Fruit fly (Drosophila melanogaster) whole organism, prepupa: ENCODE results near the gene Gr10b.

Experiments
- Blimp-1 ChIP-seq: fragments of 200-800 bp; sonication (Bioruptor generic); optimal IDR thresholded peaks from 3 replicates; lab custom pipeline; 2017; ENCODE audit warnings: missing biosample characterization, missing genetic modification characterization, mild to moderate bottlenecking, moderate library complexity, missing genetic modification reagents
- CG10631 ChIP-seq: fragments of 200-800 bp; sonication (Bioruptor generic); optimal IDR thresholded peaks from 2 replicates; lab custom pipeline; 2016; ENCODE audit warnings: missing biosample characterization, missing genetic modification characterization
- CG10669 ChIP-seq: fragments of 200-800 bp; sonication (Bioruptor generic); optimal IDR thresholded peaks from 3 replicates; lab custom pipeline; 2018; ENCODE audit warnings: missing biosample characterization, mild to moderate bottlenecking, missing genetic modification characterization, moderate library complexity
- CG11294 ChIP-seq: fragments of 200-800 bp; sonication (Bioruptor generic); IDR thresholded peaks from 2 replicates; pipeline ENCODE4 v1.3.6; 2022; ENCODE audit warnings: missing biosample characterization, missing genetic modification characterization
- CG11902 ChIP-seq: fragments of 200-800 bp; sonication (Bioruptor generic); optimal IDR thresholded peaks from 3 replicates; lab custom pipeline; 2016; ENCODE audit warnings: missing biosample characterization, missing genetic modification characterization
- CG15336 ChIP-seq: fragments of 200-800 bp; sonication (Bioruptor generic); IDR thresholded peaks from 2 replicates; pipeline ENCODE4 v1.3.6; 2022; ENCODE audit warnings: missing biosample characterization, missing genetic modification characterization
- CG1621 ChIP-seq: fragments of 200-800 bp; sonication (Bioruptor generic); optimal IDR thresholded peaks from 3 replicates; lab custom pipeline; 2018; ENCODE audit warnings: missing biosample characterization, mild to moderate bottlenecking, missing genetic modification characterization
- CG3032 ChIP-seq: fragments of 200-800 bp; optimal IDR thresholded peaks from 2 replicates; lab custom pipeline; 2019; ENCODE audit warnings: missing biosample characterization, mild to moderate bottlenecking, missing genetic modification characterization, moderate library complexity
- CG31627 ChIP-seq: fragments of 200-800 bp; sonication (Bioruptor generic); optimal IDR thresholded peaks from 3 replicates; lab custom pipeline; 2016; ENCODE audit warnings: missing biosample characterization, missing genetic modification characterization
- CG32006 ChIP-seq: fragments of 200-800 bp; sonication (Bioruptor generic); optimal IDR thresholded peaks from 3 replicates; lab custom pipeline; 2017; ENCODE audit warnings: missing biosample characterization, mild to moderate bottlenecking, missing genetic modification characterization
- CG3919 ChIP-seq: fragments of 200-800 bp; sonication (Bioruptor generic); optimal IDR thresholded peaks from 3 replicates; lab custom pipeline; 2016; ENCODE audit warnings: missing biosample characterization, missing genetic modification characterization
- CG4318 ChIP-seq: fragments of 200-800 bp; sonication (Bioruptor generic); optimal IDR thresholded peaks from 3 replicates; lab custom pipeline; 2017; ENCODE audit warnings: missing biosample characterization, mild to moderate bottlenecking, missing genetic modification characterization
- CG6163 ChIP-seq: fragments of 200-800 bp; sonication (Bioruptor generic); IDR thresholded peaks from 3 replicates; pipeline ENCODE4 v1.3.6; 2022; ENCODE audit warnings: missing biosample characterization, missing genetic modification characterization
- CG6854 ChIP-seq: fragments of 200-800 bp; sonication (Bioruptor generic); optimal IDR thresholded peaks from 2 replicates; lab custom pipeline; 2017; ENCODE audit warnings: missing biosample characterization, mild to moderate bottlenecking, missing genetic modification characterization
- CG8632 ChIP-seq: fragments of 200-800 bp; sonication (Bioruptor generic); optimal IDR thresholded peaks from 3 replicates; lab custom pipeline; 2016; ENCODE audit warnings: missing biosample characterization, missing genetic modification characterization
- CG9139 ChIP-seq: fragments of 200-800 bp; sonication (Bioruptor generic); optimal IDR thresholded peaks from 3 replicates; lab custom pipeline; 2017; ENCODE audit warnings: missing biosample characterization, mild to moderate bottlenecking, missing genetic modification characterization
- Eip78C ChIP-seq: fragments of 200-800 bp; sonication (Bioruptor generic); peaks from one replicate; lab custom pipeline; 2016; ENCODE audit warnings: missing biosample characterization, missing genetic modification characterization
- Eip93F ChIP-seq: fragments of 200-800 bp; sonication (Bioruptor generic); optimal IDR thresholded peaks from 2 replicates; lab custom pipeline; 2016; ENCODE audit warnings: missing biosample characterization, mild to moderate bottlenecking, missing genetic modification characterization
- Gug ChIP-seq: fragments of 200-800 bp; sonication (Bioruptor generic); IDR thresholded peaks from 2 replicates; pipeline ENCODE4 v1.3.6; 2022; ENCODE audit warnings: missing biosample characterization, missing genetic modification characterization
- Hr39 ChIP-seq: fragments of 200-800 bp; sonication (Bioruptor generic); optimal IDR thresholded peaks from 2 replicates; lab custom pipeline; 2016; ENCODE audit warnings: missing biosample characterization, missing genetic modification characterization
- Hr4 ChIP-seq: fragments of 200-800 bp; sonication (Bioruptor generic); optimal IDR thresholded peaks from 3 replicates; lab custom pipeline; 2016; ENCODE audit warnings: missing biosample characterization, missing genetic modification characterization
- Lpt ChIP-seq: fragments of 200-800 bp; sonication (Bioruptor generic); optimal IDR thresholded peaks from 3 replicates; lab custom pipeline; 2016; ENCODE audit warnings: missing biosample characterization, missing genetic modification characterization
- Met ChIP-seq: fragments of 200-800 bp; sonication (Bioruptor generic); optimal IDR thresholded peaks from 3 replicates; lab custom pipeline; 2016; ENCODE audit warnings: missing biosample characterization, missing genetic modification characterization
- OdsH ChIP-seq: fragments of 200-800 bp; sonication (Bioruptor generic); optimal IDR thresholded peaks from 3 replicates; lab custom pipeline; 2016; ENCODE audit warnings: missing biosample characterization, missing genetic modification characterization
- Sox14 ChIP-seq: fragments of 200-800 bp; sonication (Bioruptor generic); optimal IDR thresholded peaks from 3 replicates; lab custom pipeline; 2016; ENCODE audit warnings: missing biosample characterization, missing genetic modification characterization
- achi ChIP-seq: fragments of 200-800 bp; sonication (Bioruptor generic); optimal IDR thresholded peaks from 3 replicates; lab custom pipeline; 2016; ENCODE audit warnings: missing biosample characterization, missing genetic modification characterization
- cyc ChIP-seq: fragments of 200-800 bp; sonication (Bioruptor generic); optimal IDR thresholded peaks from 3 replicates; lab custom pipeline; 2016; ENCODE audit warnings: missing biosample characterization, missing genetic modification characterization
- eg ChIP-seq: fragments of 200-800 bp; sonication (Bioruptor generic); IDR thresholded peaks from 3 replicates; pipeline ENCODE4 v1.3.6; 2022; ENCODE audit warnings: missing biosample characterization, missing genetic modification characterization
- esn ChIP-seq: fragments of 200-800 bp; sonication (Bioruptor generic); optimal IDR thresholded peaks from 2 replicates; lab custom pipeline; 2016; ENCODE audit warnings: missing biosample characterization, mild to moderate bottlenecking, missing genetic modification characterization, moderate library complexity
- fkh ChIP-seq: fragments of 200-800 bp; sonication (Bioruptor generic); optimal IDR thresholded peaks from 3 replicates; lab custom pipeline; 2017; ENCODE audit warnings: missing biosample characterization, mild to moderate bottlenecking, missing genetic modification characterization, moderate library complexity
- pdm3 ChIP-seq: fragments of 200-800 bp; sonication (Bioruptor generic); optimal IDR thresholded peaks from 3 replicates; lab custom pipeline; 2016; ENCODE audit warnings: missing biosample characterization, missing genetic modification characterization
- salr ChIP-seq, 2 experiments: fragments of 200-800 bp; sonication (Bioruptor generic); optimal IDR thresholded peaks; 3 replicates each; lab custom pipeline; 2016 to 2018; ENCODE audit warnings: missing biosample characterization in 2 of 2, missing genetic modification characterization in 2 of 2, mild to moderate bottlenecking in 1 of 2
- spab ChIP-seq: fragments of 200-800 bp; sonication (Bioruptor generic); optimal IDR thresholded peaks from 2 replicates; lab custom pipeline; 2017; ENCODE audit warnings: missing biosample characterization, mild to moderate bottlenecking, missing genetic modification characterization, missing genetic modification reagents

The Gr10b gene

dm6 chrX:11417322-11417721, 4.3 kb upstream of the Gr10b start, which contains the start of the genes Gr10a and Or10a:
Gene Gr10a, minus strand, starts transcription at chrX:11417422.
Gene Or10a, minus strand, starts transcription at chrX:11417422.
- no peak for TF ChIP-seq CG4318 (GFP tag; lab: Kevin White, UChicago)
- no peak for TF ChIP-seq salr (GFP tag; optimal IDR thresholded peaks at IDR 0.05; lab: Kevin White, UChicago)
- no peak for TF ChIP-seq Hr39 (GFP tag; lab: Kevin White, UChicago)
- TF ChIP-seq spab (GFP tag; lab: Kevin White, UChicago) = no peak

dm6 chrX:11409647-11410046, 3.3 kb downstream of the Gr10b start, which contains the start of gene CG15196:
Gene CG15196, plus strand, starts transcription at chrX:11409947.
- TF ChIP-seq CG10669 (GFP tag; lab: Kevin White, UChicago) = no peak

- TF ChIP-seq eg = no peak
- TF ChIP-seq CG31627 (GFP tag; lab: Kevin White, UChicago) = no peak
- TF ChIP-seq CG32006 (GFP tag; lab: Kevin White, UChicago) = no peak
- no peak for TF ChIP-seq Blimp-1
- no peak for TF ChIP-seq CG6854 (GFP tag; lab: Kevin White, UChicago)
- no peak for TF ChIP-seq CG10669 (GFP tag; lab: Kevin White, UChicago)
- no peak for TF ChIP-seq CG3032
- TF ChIP-seq CG9139 (GFP tag; lab: Kevin White, UChicago) = no peak
- TF ChIP-seq spab (GFP tag; lab: Kevin White, UChicago) = no peak
- TF ChIP-seq Hr4 = no peak
- TF ChIP-seq CG3919 = no peak
- no peak for TF ChIP-seq salr (GFP tag; optimal IDR thresholded peaks at IDR 0.05; lab: Kevin White, UChicago)
- TF ChIP-seq Sox14 = no peak
These were observed 8.7 kb downstream of the Gr10b start for dm6 chrX:11404247-11404646.

DNA sequence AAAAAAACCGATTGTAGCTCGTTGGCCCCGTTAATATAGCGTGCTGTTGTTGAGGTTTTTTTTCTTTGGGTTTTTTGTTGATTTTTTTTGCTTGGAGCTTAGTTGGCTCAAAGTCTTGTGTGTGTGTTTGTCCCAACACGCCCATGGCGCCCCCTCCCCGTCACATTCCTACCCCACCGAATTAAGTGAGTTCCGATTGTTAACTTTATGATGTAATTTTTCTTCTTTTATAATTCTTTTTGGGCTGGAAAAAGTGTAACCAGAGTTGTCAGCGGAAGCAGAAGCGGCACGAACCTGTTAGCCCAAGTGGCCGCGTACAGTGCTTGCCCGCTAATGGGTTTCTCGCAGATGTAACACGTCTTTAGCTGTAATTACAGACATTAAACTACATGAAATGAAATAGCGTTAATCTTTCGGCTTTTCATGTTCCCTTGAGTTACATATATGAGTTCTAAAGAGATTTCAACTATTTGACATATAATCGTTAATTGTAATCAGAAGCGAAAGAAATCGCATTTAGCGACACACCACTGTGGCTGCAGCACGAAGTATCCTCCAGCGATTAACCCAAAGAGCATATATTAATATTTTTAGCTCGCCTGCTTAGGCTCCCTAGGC, 19.9 kb downstream of the Gr10b start:
- no peak for TF ChIP-seq CG1621 (tag; lab: Kevin White, UChicago)
- TF ChIP-seq esn (GFP tag; lab: Kevin White, UChicago) = peak; percentile 23
- TF ChIP-seq Eip78C (GFP tag; lab: Kevin White, UChicago) = peak; percentile 63
- TF ChIP-seq Hr39 (GFP tag; lab: Kevin White, UChicago) = no peak
- peak; percentile 18 for TF ChIP-seq fkh (GFP tag; lab: Kevin White, UChicago)
- peak; percentile 9 for TF ChIP-seq CG10631 (GFP tag; lab: Kevin White, UChicago)
- no peak for TF ChIP-seq CG11294 (GFP tag; lab: Robert Waterston, UW)
- peak; percentile 22 for TF ChIP-seq CG31627 (GFP tag; lab: Kevin White, UChicago)
- TF ChIP-seq CG15336 (GFP tag; lab: Robert Waterston, UW) = 0 out of 2 replicates have a peak, but pooled peaks have one; percentile 6
- TF ChIP-seq cyc = peak; percentile 16
- TF ChIP-seq CG9139 (GFP tag; lab: Kevin White, UChicago) = no peak
- TF ChIP-seq OdsH (GFP tag; lab: Kevin White, UChicago) = no peak
- TF ChIP-seq, all 60 proteins: peak for 7

- no peak for TF ChIP-seq Hr39 (GFP tag; lab: Kevin White, UChicago)
- peak; percentile 24; the same call in 1 of the 2 replicates for TF ChIP-seq Gug (GFP tag; lab: Robert Waterston, UW)
- TF ChIP-seq achi (GFP tag; lab: Kevin White, UChicago) = no peak
- no peak for TF ChIP-seq Lpt (GFP tag; lab: Kevin White, UChicago)
- TF ChIP-seq CG6163 (GFP tag; lab: Robert Waterston, UW) = peak; percentile 26; the same call in 1 of the 3 replicates
- TF ChIP-seq Eip93F (GFP tag; lab: Kevin White, UChicago) = no peak
- no peak for TF ChIP-seq CG1621 (tag; lab: Kevin White, UChicago)
- TF ChIP-seq CG8632 (GFP tag; lab: Kevin White, UChicago) = no peak
- no peak for TF ChIP-seq CG4318 (GFP tag; lab: Kevin White, UChicago)
- no peak for TF ChIP-seq Met (GFP tag; lab: Kevin White, UChicago)
- no peak for TF ChIP-seq salr (GFP tag; optimal IDR thresholded peaks at IDR 0.05; lab: Kevin White, UChicago)
- TF ChIP-seq pdm3 (GFP tag; lab: Kevin White, UChicago) = no peak
- no peak for TF ChIP-seq CG11902 (GFP tag; lab: Kevin White, UChicago)
These were observed 21.6 kb downstream of the Gr10b start for dm6 chrX:11391364-11391915.
